Worm (Caenorhabditis elegans): ENCODE results near the gene C49H3.6.

C49H3.6 gene

DNA sequence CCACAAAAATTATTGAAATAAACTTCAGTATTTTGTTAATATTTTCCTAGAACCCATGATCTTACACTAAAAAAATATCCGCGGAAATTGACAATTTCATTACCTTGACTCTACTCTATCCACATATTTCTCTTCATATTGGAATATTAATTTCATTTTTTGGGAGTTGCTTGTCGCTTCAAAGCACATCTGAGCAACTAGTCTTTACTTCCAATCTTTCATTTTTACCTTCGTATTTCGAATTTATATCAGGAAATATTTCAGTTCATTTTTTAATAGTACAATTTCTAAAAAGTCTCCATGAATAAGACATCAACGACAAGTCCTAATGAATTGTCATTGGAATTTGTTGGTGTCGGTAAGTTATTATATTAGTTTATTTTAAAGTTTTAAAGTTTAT lies 24.5 kb upstream of the C49H3.6 start, which contains the start of gene srt-73:
srt-73 (plus strand) TSS at position 301 of the 400 bp plus-strand sequence.
- TF ChIP-seq nfya-1 (tag; optimal IDR thresholded peaks at IDR 0.05; ENCODE audit: insufficient read depth) (no peak), sea-2 (GFP tag; optimal IDR thresholded peaks at IDR 0.05) (no peak), nhr-237 (tag; optimal IDR thresholded peaks at IDR 0.05) (no peak), egl-27 (tag; optimal IDR thresholded peaks at IDR 0.05) (no peak), egl-5 (tag; optimal IDR thresholded peaks at IDR 0.05) (no peak), lin-39 (tag; optimal IDR thresholded peaks at IDR 0.05) (no peak), nhr-76 (tag; optimal IDR thresholded peaks at IDR 0.05) (no peak), fkh-2 (tag; optimal IDR thresholded peaks at IDR 0.05) (no peak), zag-1 (tag; optimal IDR thresholded peaks at IDR 0.05) (no peak)

DNA sequence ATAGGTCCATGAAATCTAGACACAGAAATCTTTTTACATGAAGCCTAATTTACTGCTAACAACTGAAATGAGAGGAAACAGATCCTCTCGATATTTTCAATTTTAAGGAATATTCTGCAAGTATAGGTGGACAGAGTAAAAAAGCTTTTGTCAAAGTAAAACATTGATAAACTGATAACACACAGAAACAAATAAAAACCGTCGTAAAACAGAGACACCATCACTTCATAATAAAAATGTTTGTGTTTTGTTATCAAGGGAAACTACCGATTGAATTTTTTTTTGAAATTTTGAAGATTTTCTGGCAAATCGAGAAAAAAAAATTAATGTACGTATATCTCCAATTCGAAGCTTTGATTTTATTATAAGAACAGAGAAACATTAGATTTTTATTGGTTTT lies 22.4 kb upstream of the C49H3.6 start:
- TF ChIP-seq elt-2 (tag; optimal IDR thresholded peaks at IDR 0.05) (peak; percentile 55), pha-4 (tag; optimal IDR thresholded peaks at IDR 0.05) (peak; percentile 4), elt-3 (tag; optimal IDR thresholded peaks at IDR 0.05) (no peak)

DNA sequence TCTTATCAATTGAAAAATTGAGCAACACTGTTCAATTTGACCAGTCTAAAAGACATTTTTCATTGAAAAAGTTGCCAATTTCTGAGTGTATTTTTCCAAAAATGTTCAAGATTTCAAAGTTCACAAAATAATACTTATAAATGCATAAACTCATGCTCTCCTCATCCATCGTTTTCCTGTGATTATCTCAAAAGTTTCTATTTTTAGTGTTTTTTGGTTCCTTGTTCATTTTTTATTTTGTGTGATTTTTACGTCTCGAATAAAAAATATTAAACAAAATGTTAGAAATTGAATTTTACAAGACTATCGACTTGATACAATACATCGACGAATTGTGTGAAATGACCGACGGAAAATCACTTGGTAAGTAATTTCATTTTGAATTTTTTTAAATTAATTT lies 21.8 kb upstream of the C49H3.6 start, which contains the start of gene atic-1:
atic-1 (plus strand) TSS at position 301 of the 400 bp plus-strand sequence.
- TF ChIP-seq snpc-4 (tag; optimal IDR thresholded peaks at IDR 0.05) (no peak), mml-1 (tag; optimal IDR thresholded peaks at IDR 0.05) (no peak), fkh-10 (GFP tag; optimal IDR thresholded peaks at IDR 0.05) (no peak), fkh-2 (tag; optimal IDR thresholded peaks at IDR 0.05) (no peak), nhr-237 (tag; optimal IDR thresholded peaks at IDR 0.05) (no peak), nfya-1 (tag; optimal IDR thresholded peaks at IDR 0.05; ENCODE audit: insufficient read depth) (no peak), unc-39 (tag; optimal IDR thresholded peaks at IDR 0.05) (no peak), ceh-28 (tag; optimal IDR thresholded peaks at IDR 0.05) (no peak), sea-2 (GFP tag; optimal IDR thresholded peaks at IDR 0.05) (no peak), fos-1 (tag; optimal IDR thresholded peaks at IDR 0.05) (no peak)

DNA sequence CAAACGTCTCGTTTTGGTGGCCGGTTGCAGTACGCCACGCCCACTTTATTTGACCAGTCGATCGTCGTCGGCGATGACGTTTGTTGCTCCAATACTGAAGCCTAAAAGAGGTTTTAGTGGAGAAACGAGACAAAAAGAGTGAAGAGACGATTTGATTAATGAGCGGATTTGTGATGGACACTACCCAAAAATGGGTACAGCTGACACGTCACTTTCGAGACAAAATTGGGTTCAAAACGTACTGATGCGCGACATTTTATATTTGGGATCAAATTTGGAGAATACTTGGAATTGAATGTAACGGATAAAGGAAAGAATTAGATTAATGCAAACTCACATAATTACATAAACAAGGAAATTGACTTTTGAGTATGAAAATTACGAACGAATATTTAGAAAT lies 6.1 kb upstream of the C49H3.6 start, which contains the start of gene ilys-4:
ilys-4 (minus strand) TSS at position 101 of the 400 bp plus-strand sequence.
- TF ChIP-seq lin-39 (tag; optimal IDR thresholded peaks at IDR 0.05) (peak; percentile 62), eor-1 (tag; optimal IDR thresholded peaks at IDR 0.05) (no peak)

DNA sequence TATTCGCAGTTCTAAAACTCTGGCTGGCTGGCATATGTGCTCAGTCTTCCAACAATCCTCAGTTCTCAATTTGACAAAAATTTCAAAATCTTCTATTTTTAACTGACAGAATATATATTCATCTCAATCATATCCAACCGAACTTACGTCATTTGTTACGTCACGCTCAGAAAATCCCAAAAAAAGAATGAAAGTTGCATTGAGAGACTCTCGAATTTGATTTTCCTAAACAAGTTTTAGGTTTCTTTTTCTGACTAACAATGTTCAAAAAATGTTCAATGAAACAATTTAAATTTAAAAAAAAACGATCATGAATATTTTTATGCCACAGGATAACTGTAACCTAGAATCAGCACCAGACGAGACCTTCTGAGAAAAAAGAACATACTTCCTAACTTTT lies 5.6 kb upstream of the C49H3.6 start:
- TF ChIP-seq nhr-23 (tag; optimal IDR thresholded peaks at IDR 0.05): no peak
- TF ChIP-seq R02D3.7 (tag; optimal IDR thresholded peaks at IDR 0.05): no peak
- no peak for TF ChIP-seq fkh-2 (tag; optimal IDR thresholded peaks at IDR 0.05)
- no peak for TF ChIP-seq skn-1 (tag; optimal IDR thresholded peaks at IDR 0.05)
- TF ChIP-seq fkh-10 (GFP tag; optimal IDR thresholded peaks at IDR 0.05): peak; percentile 74

DNA sequence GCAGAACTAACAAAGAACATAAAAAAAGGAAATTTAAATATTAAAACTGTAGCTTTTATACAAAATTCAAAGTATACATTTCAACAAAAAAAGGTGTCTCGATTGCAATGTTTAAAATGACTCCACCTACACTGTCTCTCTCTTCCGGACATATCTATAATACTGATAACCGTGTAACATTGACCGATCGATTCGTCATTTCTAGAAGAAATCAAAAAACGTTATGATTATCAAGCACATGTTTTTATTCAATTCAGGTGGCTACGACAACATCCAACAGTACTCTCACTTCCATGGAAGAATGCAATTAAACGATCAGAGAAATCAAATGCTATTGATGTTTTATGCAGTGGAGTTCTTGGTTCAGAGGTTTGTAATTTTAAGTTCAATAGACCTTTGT lies 5.0 kb upstream of the C49H3.6 start:
- no peak for TF ChIP-seq eor-1 (tag; optimal IDR thresholded peaks at IDR 0.05)
- TF ChIP-seq sea-2 (GFP tag; optimal IDR thresholded peaks at IDR 0.05): no peak
- no peak for TF ChIP-seq zag-1 (tag; optimal IDR thresholded peaks at IDR 0.05)
- no peak for TF ChIP-seq lsy-12 (tag; optimal IDR thresholded peaks at IDR 0.05)
- peak; percentile 79 for TF ChIP-seq elt-2 (tag; optimal IDR thresholded peaks at IDR 0.05)
- TF ChIP-seq pqm-1 (tag; optimal IDR thresholded peaks at IDR 0.05): peak; percentile 75
- TF ChIP-seq jun-1 (tag; optimal IDR thresholded peaks at IDR 0.05): no peak
- no peak for TF ChIP-seq nhr-11 (tag; optimal IDR thresholded peaks at IDR 0.05)
- no peak for TF ChIP-seq nhr-77 (tag; optimal IDR thresholded peaks at IDR 0.05)
- TF ChIP-seq nfya-1 (tag; optimal IDR thresholded peaks at IDR 0.05; ENCODE audit: insufficient read depth): no peak
- no peak for TF ChIP-seq ZK546.5 (tag; optimal IDR thresholded peaks at IDR 0.05)
- no peak for TF ChIP-seq R02D3.7 (tag; optimal IDR thresholded peaks at IDR 0.05)
- TF ChIP-seq mdl-1 (tag; optimal IDR thresholded peaks at IDR 0.05): no peak
- TF ChIP-seq ztf-11 (tag; optimal IDR thresholded peaks at IDR 0.05): no peak
- TF ChIP-seq pha-4 (tag; optimal IDR thresholded peaks at IDR 0.05): peak; percentile 42
- no peak for TF ChIP-seq unc-39 (tag; optimal IDR thresholded peaks at IDR 0.05)
- TF ChIP-seq fkh-10 (GFP tag; optimal IDR thresholded peaks at IDR 0.05): no peak
